Fruit fly (Drosophila melanogaster) whole organism, embryonic: ENCODE measurements around the gene SclB.

Experiments used
- Antp ChIP-seq: fragments of 200-800 bp; sonication (Bioruptor generic); optimal IDR thresholded peaks from 3 replicates; lab custom pipeline; 2016; ENCODE audit warnings: missing biosample characterization, missing genetic modification characterization
- Atf-2 ChIP-seq: fragments of 200-800 bp; sonication (Bioruptor generic); optimal IDR thresholded peaks from 2 replicates; lab custom pipeline; 2016; ENCODE audit warnings: missing biosample characterization, missing genetic modification characterization
- CG10209 ChIP-seq: fragments of 200-800 bp; sonication (Bioruptor generic); optimal IDR thresholded peaks from 3 replicates; lab custom pipeline; 2017; ENCODE audit warnings: missing biosample characterization, mild to moderate bottlenecking, missing genetic modification characterization, missing genetic modification reagents
- CG11696 ChIP-seq: fragments of 200-800 bp; sonication (Bioruptor generic); IDR thresholded peaks from 2 replicates; pipeline ENCODE4 v1.3.6; 2022; ENCODE audit warnings: missing biosample characterization, missing genetic modification characterization
- CG12071 ChIP-seq: fragments of 200-800 bp; sonication (Bioruptor generic); optimal IDR thresholded peaks from 3 replicates; lab custom pipeline; 2018; ENCODE audit warnings: missing biosample characterization, mild to moderate bottlenecking, missing genetic modification characterization
- CG12104 ChIP-seq: fragments of 200-800 bp; sonication (Bioruptor generic); optimal IDR thresholded peaks from 3 replicates; lab custom pipeline; 2016; ENCODE audit warnings: missing biosample characterization, missing genetic modification characterization
- CG14710 ChIP-seq: fragments of 200-800 bp; sonication (Bioruptor generic); optimal IDR thresholded peaks from 3 replicates; lab custom pipeline; 2019; ENCODE audit warnings: missing biosample characterization, mild to moderate bottlenecking, missing genetic modification characterization, moderate library complexity
- CG17361 ChIP-seq: fragments of 200-800 bp; sonication (Bioruptor generic); IDR thresholded peaks from 3 replicates; pipeline ENCODE4 v1.3.6; 2022; ENCODE audit warnings: missing biosample characterization, missing genetic modification characterization
- CG17829 ChIP-seq: fragments of 200-800 bp; optimal IDR thresholded peaks from 2 replicates; lab custom pipeline; 2019; ENCODE audit warnings: missing biosample characterization, mild to moderate bottlenecking, missing genetic modification characterization, moderate library complexity
- CG2116 ChIP-seq: fragments of 200-800 bp; sonication (Bioruptor generic); optimal IDR thresholded peaks from 3 replicates; lab custom pipeline; 2018; ENCODE audit warnings: missing biosample characterization, mild to moderate bottlenecking, missing genetic modification characterization
- CG2202 ChIP-seq: fragments of 200-800 bp; sonication (Bioruptor generic); optimal IDR thresholded peaks from 2 replicates; lab custom pipeline; 2018; ENCODE audit warnings: missing biosample characterization, mild to moderate bottlenecking, missing genetic modification characterization
- CG2678 ChIP-seq: fragments of 200-800 bp; sonication (Bioruptor generic); optimal IDR thresholded peaks from 3 replicates; lab custom pipeline; 2019; ENCODE audit warnings: missing biosample characterization, mild to moderate bottlenecking, missing genetic modification characterization, moderate library complexity
- CG2712 ChIP-seq: fragments of 200-800 bp; optimal IDR thresholded peaks from 3 replicates; lab custom pipeline; 2019; ENCODE audit warnings: missing biosample characterization, mild to moderate bottlenecking, missing genetic modification characterization, moderate library complexity
- CG30020 ChIP-seq: fragments of 200-800 bp; optimal IDR thresholded peaks from 2 replicates; lab custom pipeline; 2019; ENCODE audit warnings: missing biosample characterization, mild to moderate bottlenecking, missing genetic modification characterization, moderate library complexity
- CG30431 ChIP-seq: fragments of 200-800 bp; sonication (Bioruptor generic); optimal IDR thresholded peaks from 2 replicates; lab custom pipeline; 2017; ENCODE audit warnings: missing biosample characterization, missing genetic modification characterization
- CG31441 ChIP-seq: fragments of 200-800 bp; sonication (Bioruptor generic); IDR thresholded peaks from 2 replicates; pipeline ENCODE4 v1.3.6; 2022; ENCODE audit warnings: missing biosample characterization, missing genetic modification characterization
- CG34224 ChIP-seq: fragments of 200-800 bp; sonication (Bioruptor generic); IDR thresholded peaks from 3 replicates; pipeline ENCODE4 v1.3.6; 2022; ENCODE audit warnings: missing biosample characterization, missing genetic modification characterization; ENCODE audit not compliant: partially characterized antibody
- CG3838 ChIP-seq: fragments of 200-800 bp; sonication (Bioruptor generic); optimal IDR thresholded peaks from 3 replicates; lab custom pipeline; 2016; ENCODE audit warnings: missing biosample characterization, missing genetic modification characterization
- CG7556 ChIP-seq: fragments of 200-800 bp; sonication (Bioruptor generic); optimal IDR thresholded peaks from 2 replicates; lab custom pipeline; 2017; ENCODE audit warnings: missing biosample characterization, mild to moderate bottlenecking, missing genetic modification characterization
- CG7963 ChIP-seq: fragments of 200-800 bp; sonication (Bioruptor generic); IDR thresholded peaks from 3 replicates; pipeline ENCODE4 v1.3.6; 2022; ENCODE audit warnings: missing biosample characterization, missing genetic modification characterization; ENCODE audit not compliant: partially characterized antibody
- Dip3 ChIP-seq: fragments of 200-800 bp; sonication (Bioruptor generic); optimal IDR thresholded peaks from 3 replicates; lab custom pipeline; 2016; ENCODE audit warnings: missing biosample characterization, missing genetic modification characterization
- Fer1 ChIP-seq: fragments of 200-800 bp; sonication (Bioruptor generic); optimal IDR thresholded peaks from 2 replicates; lab custom pipeline; 2017; ENCODE audit warnings: missing biosample characterization, mild to moderate bottlenecking, missing genetic modification characterization
- H2.0 ChIP-seq: fragments of 200-800 bp; sonication (Bioruptor generic); IDR thresholded peaks from 2 replicates; pipeline ENCODE4 v1.3.6; 2022; ENCODE audit warnings: missing biosample characterization, missing genetic modification characterization
- HmgD ChIP-seq: fragments of 200-800 bp; sonication (Bioruptor generic); optimal IDR thresholded peaks from 3 replicates; lab custom pipeline; 2016; ENCODE audit warnings: missing biosample characterization, missing genetic modification characterization
- Hsf ChIP-seq: fragments of 200-800 bp; sonication (Bioruptor generic); optimal IDR thresholded peaks from 3 replicates; lab custom pipeline; 2016; ENCODE audit warnings: missing biosample characterization, missing genetic modification characterization
- Kr ChIP-seq: fragments of 200-800 bp; sonication (Bioruptor generic); optimal IDR thresholded peaks from 2 replicates; lab custom pipeline; 2017; ENCODE audit warnings: missing biosample characterization, mild to moderate bottlenecking, missing genetic modification characterization
- Mrtf ChIP-seq: fragments of 200-800 bp; sonication (Bioruptor generic); IDR thresholded peaks from 3 replicates; pipeline ENCODE4 v1.3.6; 2022; ENCODE audit warnings: missing biosample characterization, missing genetic modification characterization
- Optix ChIP-seq: fragments of 200-800 bp; sonication (Bioruptor generic); IDR thresholded peaks from 3 replicates; pipeline ENCODE4 v1.3.6; 2022; ENCODE audit warnings: missing biosample characterization, missing genetic modification characterization
- Sox100B ChIP-seq: fragments of 200-800 bp; sonication (Bioruptor generic); optimal IDR thresholded peaks from 3 replicates; lab custom pipeline; 2018; ENCODE audit warnings: missing biosample characterization, mild to moderate bottlenecking, missing genetic modification characterization
- Xbp1 ChIP-seq: fragments of 200-800 bp; sonication (Bioruptor generic); optimal IDR thresholded peaks from 3 replicates; lab custom pipeline; 2016; ENCODE audit warnings: missing biosample characterization, mild to moderate bottlenecking, missing genetic modification characterization
- az2 ChIP-seq: fragments of 200-800 bp; sonication (Bioruptor generic); optimal IDR thresholded peaks from 3 replicates; lab custom pipeline; 2016; ENCODE audit warnings: missing biosample characterization, missing genetic modification characterization
- crol ChIP-seq: fragments of 200-800 bp; sonication (Bioruptor generic); IDR thresholded peaks from 2 replicates; pipeline ENCODE4 v1.3.6; 2022; ENCODE audit warnings: missing biosample characterization, missing genetic modification characterization
- cwo ChIP-seq: fragments of 200-800 bp; sonication (Bioruptor generic); optimal IDR thresholded peaks from 3 replicates; lab custom pipeline; 2017; ENCODE audit warnings: missing biosample characterization, missing genetic modification characterization, mild to moderate bottlenecking, moderate library complexity, missing genetic modification reagents
- dysf ChIP-seq: fragments of 200-800 bp; sonication (Bioruptor generic); IDR thresholded peaks from 3 replicates; pipeline ENCODE4 v1.3.6; 2022; ENCODE audit warnings: missing biosample characterization, missing genetic modification characterization
- emc ChIP-seq: fragments of 200-800 bp; sonication (Bioruptor generic); optimal IDR thresholded peaks from 2 replicates; lab custom pipeline; 2016; ENCODE audit warnings: missing biosample characterization, missing genetic modification characterization
- exex ChIP-seq: fragments of 200-800 bp; sonication (Bioruptor generic); optimal IDR thresholded peaks from 4 replicates; lab custom pipeline; 2018; ENCODE audit warnings: missing biosample characterization, mild to moderate bottlenecking, missing genetic modification characterization, moderate library complexity
- gt ChIP-seq: fragments of 200-800 bp; sonication (Bioruptor generic); IDR thresholded peaks from 2 replicates; pipeline ENCODE4 v1.3.6; 2022; ENCODE audit warnings: missing biosample characterization, missing genetic modification characterization
- ham ChIP-seq: fragments of 200-800 bp; sonication (Bioruptor generic); IDR thresholded peaks from 2 replicates; pipeline ENCODE4 v1.3.6; 2022; ENCODE audit warnings: missing biosample characterization, missing genetic modification characterization
- klu ChIP-seq: fragments of 200-800 bp; sonication (Bioruptor generic); IDR thresholded peaks from 2 replicates; pipeline ENCODE4 v1.3.6; 2022; ENCODE audit warnings: missing biosample characterization, missing genetic modification characterization
- kni ChIP-seq: fragments of 200-800 bp; sonication (Bioruptor generic); optimal IDR thresholded peaks from 3 replicates; lab custom pipeline; 2017; ENCODE audit warnings: mild to moderate bottlenecking, missing biosample characterization, missing genetic modification reagents, missing genetic modification characterization
- lbe ChIP-seq: fragments of 200-800 bp; sonication (Bioruptor generic); optimal IDR thresholded peaks from 2 replicates; lab custom pipeline; 2016; ENCODE audit warnings: missing biosample characterization, mild to moderate bottlenecking, missing genetic modification characterization
- pum ChIP-seq: fragments of 200-800 bp; sonication (Bioruptor generic); optimal IDR thresholded peaks from 2 replicates; lab custom pipeline; 2016; ENCODE audit warnings: missing biosample characterization, missing genetic modification characterization
- scrt ChIP-seq: fragments of 200-800 bp; sonication (Bioruptor generic); optimal IDR thresholded peaks from 2 replicates; lab custom pipeline; 2018; ENCODE audit warnings: missing biosample characterization, mild to moderate bottlenecking, missing genetic modification characterization, moderate library complexity
- sim ChIP-seq: fragments of 200-800 bp; sonication (Bioruptor generic); IDR thresholded peaks from 2 replicates; pipeline ENCODE4 v1.3.6; 2022; ENCODE audit warnings: missing biosample characterization, missing genetic modification characterization
- sima ChIP-seq: fragments of 200-800 bp; sonication (Bioruptor generic); optimal IDR thresholded peaks from 2 replicates; lab custom pipeline; 2016; ENCODE audit warnings: missing biosample characterization, missing genetic modification characterization
- trem ChIP-seq: fragments of 200-800 bp; optimal IDR thresholded peaks from 3 replicates; lab custom pipeline; 2019; ENCODE audit warnings: missing biosample characterization, mild to moderate bottlenecking, missing genetic modification characterization, moderate library complexity
- twi ChIP-seq: fragments of 200-800 bp; optimal IDR thresholded peaks from 2 replicates; lab custom pipeline; 2019; ENCODE audit warnings: missing biosample characterization, mild to moderate bottlenecking, missing genetic modification characterization, moderate library complexity
- vnd ChIP-seq: fragments of 200-800 bp; sonication (Bioruptor generic); IDR thresholded peaks from 3 replicates; pipeline ENCODE4 v1.3.6; 2022; ENCODE audit warnings: missing biosample characterization, missing genetic modification characterization; ENCODE audit not compliant: partially characterized antibody
- z ChIP-seq: fragments of 200-800 bp; sonication (Bioruptor generic); IDR thresholded peaks from 3 replicates; pipeline ENCODE4 v1.3.6; 2022; ENCODE audit warnings: missing biosample characterization, missing genetic modification characterization

SclB gene

DNA sequence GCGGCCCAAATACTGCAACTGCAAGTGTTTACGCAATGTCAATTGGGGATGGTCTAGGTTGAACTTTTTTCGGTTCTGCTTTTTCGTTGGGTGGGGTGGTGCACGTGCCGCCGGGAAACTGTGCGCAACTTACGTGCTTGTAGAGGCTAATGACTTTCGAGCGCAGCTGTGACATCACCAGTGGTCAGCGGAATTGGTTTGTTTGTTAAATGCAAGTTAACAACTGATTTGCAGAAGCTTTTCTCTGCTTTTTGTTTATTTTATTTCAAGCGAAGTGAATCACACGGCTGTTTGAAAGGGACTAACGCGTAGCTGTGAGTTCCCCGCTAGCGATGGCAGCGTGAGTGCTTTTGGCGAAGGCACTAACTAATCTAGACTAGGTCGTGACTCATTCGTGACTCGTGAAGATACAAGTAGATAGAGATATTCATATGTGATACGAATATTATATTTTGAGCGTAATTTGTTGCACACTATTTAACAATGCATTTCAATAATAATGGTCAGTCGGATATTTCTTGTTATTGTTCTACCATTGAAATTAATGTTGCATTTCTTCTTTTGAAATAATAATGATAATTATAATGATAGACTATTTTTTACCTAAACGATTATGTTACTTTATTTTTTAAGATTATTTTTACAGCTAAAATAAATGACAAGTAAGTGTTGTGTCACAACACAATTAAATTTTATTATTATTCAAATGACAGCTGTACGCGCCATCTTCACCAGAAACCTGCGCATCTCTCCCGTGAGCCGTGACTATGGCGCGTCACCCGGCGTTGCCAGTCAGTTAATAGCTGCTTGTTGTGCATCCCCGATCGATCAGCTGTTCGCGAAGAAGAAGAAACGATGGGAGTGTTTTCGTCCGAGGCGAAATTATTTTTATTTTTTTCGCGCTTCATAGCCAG, 50.1 kb downstream of the SclB start, which contains the start of the genes osi and tweek (continued):
- TF ChIP-seq CG7963 = peak; percentile 84
- no peak for TF ChIP-seq exex (tag; lab: Kevin White, UChicago)
- TF ChIP-seq vnd = peak; percentile 87
- peak; percentile 60 for TF ChIP-seq CG17829 (tag; lab: Kevin White, UChicago)
- TF ChIP-seq Kr = no peak
- peak; percentile 37 for TF ChIP-seq CG30431 (GFP tag; lab: Kevin White, UChicago)
- TF ChIP-seq CG12071 (GFP tag; lab: Kevin White, UChicago) = no peak
- no peak for TF ChIP-seq Antp (GFP tag; lab: Kevin White, UChicago)
- TF ChIP-seq sima (GFP tag; lab: Kevin White, UChicago) = no peak
- peak; percentile 52; the same call in 1 of the 3 replicates for TF ChIP-seq dysf (GFP tag; lab: Robert Waterston, UW)
- no peak for TF ChIP-seq emc
- peak; percentile 75 for TF ChIP-seq CG34224 (GFP tag; lab: Robert Waterston, UW)
- no peak for TF ChIP-seq CG11696 (GFP tag; lab: Robert Waterston, UW)
- peak; percentile 54 for TF ChIP-seq CG12104 (GFP tag; lab: Kevin White, UChicago)
- no peak for TF ChIP-seq CG2712 (tag; lab: Kevin White, UChicago)
- TF ChIP-seq CG14710 (tag; lab: Kevin White, UChicago) = peak; percentile 52
- TF ChIP-seq CG31441 (GFP tag; lab: Robert Waterston, UW) = no peak; the same call in 1 of the 2 replicates
- TF ChIP-seq H2.0 (GFP tag; lab: Robert Waterston, UW) = peak; percentile 50
- peak; percentile 44 for TF ChIP-seq pum (GFP tag; lab: Kevin White, UChicago)
- no peak for TF ChIP-seq CG30020
- TF ChIP-seq Atf-2 (GFP tag; lab: Kevin White, UChicago) = no peak
- no peak for TF ChIP-seq CG2678 (tag; lab: Kevin White, UChicago)
- TF ChIP-seq ham = 0 out of 2 replicates have a peak, but pooled peaks have one; percentile 8
- TF ChIP-seq Fer1 (GFP tag; lab: Kevin White, UChicago) = peak; percentile 56
- no peak for TF ChIP-seq kni (GFP tag; lab: Kevin White, UChicago)
- TF ChIP-seq scrt (GFP tag; lab: Kevin White, UChicago) = no peak
- TF ChIP-seq Sox100B (GFP tag; lab: Kevin White, UChicago) = no peak
- TF ChIP-seq crol (GFP tag; lab: Robert Waterston, UW) = no peak
- TF ChIP-seq Optix = no peak
- TF ChIP-seq sim (GFP tag; lab: Robert Waterston, UW) = no peak
- no peak; the same call in 2 of the 3 replicates for TF ChIP-seq CG17361
- peak; percentile 60 for TF ChIP-seq Mrtf (GFP tag; lab: Robert Waterston, UW)
- TF ChIP-seq cwo = peak; percentile 64
- TF ChIP-seq gt (GFP tag; lab: Robert Waterston, UW) = no peak
- TF ChIP-seq lbe (GFP tag; lab: Kevin White, UChicago) = peak; percentile 30
- TF ChIP-seq CG3838 (GFP tag; lab: Kevin White, UChicago) = peak; percentile 17
- peak; percentile 78 for TF ChIP-seq Xbp1 (GFP tag; lab: Kevin White, UChicago)
- peak; percentile 73 for TF ChIP-seq Hsf (GFP tag; lab: Kevin White, UChicago)
- no peak for TF ChIP-seq z (GFP tag; lab: Robert Waterston, UW)
- TF ChIP-seq trem (tag; lab: Kevin White, UChicago) = peak; percentile 58
- peak; percentile 69 for TF ChIP-seq CG7556 (GFP tag; lab: Kevin White, UChicago)
- peak; percentile 50 for TF ChIP-seq CG2116 (GFP tag; lab: Kevin White, UChicago)
- TF ChIP-seq az2 (GFP tag; lab: Kevin White, UChicago) = peak; percentile 70
- no peak for TF ChIP-seq CG2202
- TF ChIP-seq twi (tag; lab: Kevin White, UChicago) = no peak
- TF ChIP-seq CG10209 (GFP tag; lab: Kevin White, UChicago) = peak; percentile 55
- no peak for TF ChIP-seq HmgD (GFP tag; lab: Kevin White, UChicago)
- peak; percentile 44; the same call in 1 of the 2 replicates for TF ChIP-seq klu
- TF ChIP-seq Dip3 (GFP tag; lab: Kevin White, UChicago) = peak; percentile 11
